Worm (Caenorhabditis elegans) whole organism, late embryonic: ENCODE data around the gene M88.3.
A peak's percentile ranks its signal among the peaks of the same experiment; 100 is the strongest.

Experiments
- C08G9.2 ChIP-seq: sonication (generic microtip); optimal IDR thresholded peaks from 2 replicates; lab custom pipeline; 2016; ENCODE audit warnings: mild to moderate bottlenecking, missing genetic modification characterization, moderate library complexity, missing compliant biosample characterization
- C38D4.7 ChIP-seq: fragments of 200-800 bp; sonication (Bioruptor generic); optimal IDR thresholded peaks from 2 replicates; lab custom pipeline; 2018; ENCODE audit warnings: mild to moderate bottlenecking, missing genetic modification characterization, moderate library complexity, missing compliant biosample characterization
- K02D7.2 ChIP-seq: sonication (generic microtip); optimal IDR thresholded peaks from 2 replicates; lab custom pipeline; 2017; ENCODE audit warnings: mild to moderate bottlenecking, missing genetic modification characterization, missing compliant biosample characterization
- T23F11.4 ChIP-seq: fragments of 200-800 bp; sonication (Bioruptor generic); optimal IDR thresholded peaks from 2 replicates; lab custom pipeline; 2018; ENCODE audit warnings: mild to moderate bottlenecking, missing genetic modification characterization, missing compliant biosample characterization
- ahr-1 ChIP-seq: sonication (generic microtip); optimal IDR thresholded peaks from 2 replicates; lab custom pipeline; 2016; ENCODE audit warnings: missing genetic modification characterization, missing compliant biosample characterization
- ama-1 ChIP-seq: fragments of 150-350 bp; optimal IDR thresholded peaks from 2 replicates; lab custom pipeline; 2014
- ceh-18 ChIP-seq: sonication (generic microtip); optimal IDR thresholded peaks from 2 replicates; lab custom pipeline; 2016; ENCODE audit warnings: missing genetic modification characterization, missing compliant biosample characterization
- ceh-19 ChIP-seq: fragments of 200-800 bp; sonication (Bioruptor generic); optimal IDR thresholded peaks from 2 replicates; lab custom pipeline; 2018; ENCODE audit warnings: mild to moderate bottlenecking, missing genetic modification characterization, missing compliant biosample characterization
- ceh-2 ChIP-seq: sonication (generic microtip); optimal IDR thresholded peaks from 2 replicates; lab custom pipeline; 2016; ENCODE audit warnings: missing genotype, missing genetic modification characterization, missing compliant biosample characterization
- ceh-22 ChIP-seq: sonication (generic microtip); optimal IDR thresholded peaks from 2 replicates; lab custom pipeline; 2017; ENCODE audit warnings: missing biosample characterization, missing genetic modification characterization
- ceh-24 ChIP-seq: sonication (generic microtip); optimal IDR thresholded peaks from 2 replicates; lab custom pipeline; 2016; ENCODE audit warnings: mild to moderate bottlenecking, missing genetic modification characterization, missing compliant biosample characterization
- ceh-31 ChIP-seq: sonication (generic microtip); optimal IDR thresholded peaks from 2 replicates; lab custom pipeline; 2016; ENCODE audit warnings: missing genetic modification characterization, missing compliant biosample characterization
- ceh-34 ChIP-seq: sonication (generic microtip); optimal IDR thresholded peaks from 2 replicates; lab custom pipeline; 2016; ENCODE audit warnings: mild to moderate bottlenecking, missing genetic modification characterization, missing compliant biosample characterization
- ceh-45 ChIP-seq: fragments of 200-800 bp; sonication (Bioruptor generic); IDR thresholded peaks from 2 replicates; pipeline ENCODE4 v1.3.6; 2022; ENCODE audit warnings: missing genetic modification reagents, missing genetic modification characterization, missing compliant biosample characterization
- ceh-48 ChIP-seq: sonication (generic microtip); optimal IDR thresholded peaks from 2 replicates; lab custom pipeline; 2016; ENCODE audit warnings: missing genetic modification characterization, inconsistent platforms, missing compliant biosample characterization
- ceh-9 ChIP-seq: sonication (generic microtip); optimal IDR thresholded peaks from 2 replicates; lab custom pipeline; 2016; ENCODE audit warnings: mild to moderate bottlenecking, missing genetic modification characterization, inconsistent platforms, missing compliant biosample characterization
- che-1 ChIP-seq: sonication (generic microtip); optimal IDR thresholded peaks from 2 replicates; lab custom pipeline; 2016; ENCODE audit warnings: mild to moderate bottlenecking, missing genetic modification characterization, missing compliant biosample characterization
- dmd-4 ChIP-seq: sonication (generic microtip); optimal IDR thresholded peaks from 2 replicates; lab custom pipeline; 2016; ENCODE audit warnings: borderline replicate concordance, missing genetic modification characterization, missing compliant biosample characterization
- elt-2 ChIP-seq: sonication (generic microtip); optimal IDR thresholded peaks from 2 replicates; lab custom pipeline; 2016; ENCODE audit warnings: missing genetic modification reagents, missing genetic modification characterization, missing compliant biosample characterization
- elt-4 ChIP-seq: sonication (generic microtip); optimal IDR thresholded peaks from 2 replicates; lab custom pipeline; 2016; ENCODE audit warnings: missing genetic modification characterization, missing compliant biosample characterization
- eyg-1 ChIP-seq: sonication (generic microtip); optimal IDR thresholded peaks from 2 replicates; lab custom pipeline; 2016; ENCODE audit warnings: missing genotype, missing genetic modification characterization, missing compliant biosample characterization
- fkh-10 ChIP-seq: fragments of 150-350 bp; optimal IDR thresholded peaks from 2 replicates; lab custom pipeline; 2014; ENCODE audit warnings: missing biosample characterization, missing genetic modification reagents, missing genetic modification characterization
- fkh-6 ChIP-seq: sonication (generic microtip); optimal IDR thresholded peaks from 2 replicates; lab custom pipeline; 2016; ENCODE audit warnings: missing genetic modification characterization, missing compliant biosample characterization
- gmeb-2 ChIP-seq: sonication (generic microtip); optimal IDR thresholded peaks from 2 replicates; lab custom pipeline; 2016; ENCODE audit warnings: missing genetic modification characterization, inconsistent platforms, missing compliant biosample characterization
- hlh-13 ChIP-seq: fragments of 200-800 bp; sonication (Bioruptor generic); optimal IDR thresholded peaks from 2 replicates; lab custom pipeline; 2018; ENCODE audit warnings: mild to moderate bottlenecking, missing genetic modification characterization, missing compliant biosample characterization
- hlh-6 ChIP-seq: sonication (generic microtip); optimal IDR thresholded peaks from 2 replicates; lab custom pipeline; 2016; ENCODE audit warnings: missing genotype, missing genetic modification characterization, missing compliant biosample characterization
- lin-11 ChIP-seq: fragments of 200-800 bp; sonication (Bioruptor generic); optimal IDR thresholded peaks from 2 replicates; lab custom pipeline; 2018; ENCODE audit warnings: mild to moderate bottlenecking, missing genetic modification characterization, missing compliant biosample characterization
- nfya-1 ChIP-seq: sonication (generic microtip); optimal IDR thresholded peaks from 2 replicates; lab custom pipeline; 2017; ENCODE audit warnings: missing genetic modification characterization, mild to moderate bottlenecking, missing compliant biosample characterization, antibody characterized with exemption, moderate library complexity
- nhr-11 ChIP-seq: fragments of 150-350 bp; optimal IDR thresholded peaks from 2 replicates; lab custom pipeline; 2014; ENCODE audit warnings: missing biosample characterization, missing genetic modification characterization
- nhr-232 ChIP-seq: sonication (generic microtip); optimal IDR thresholded peaks from 2 replicates; lab custom pipeline; 2016; ENCODE audit warnings: missing genetic modification characterization, missing compliant biosample characterization
- odd-2 ChIP-seq: sonication (generic microtip); optimal IDR thresholded peaks from 2 replicates; lab custom pipeline; 2017; ENCODE audit warnings: antibody characterized with exemption, mild to moderate bottlenecking, missing genetic modification characterization, missing compliant biosample characterization
- pha-2 ChIP-seq: sonication (generic microtip); optimal IDR thresholded peaks from 2 replicates; lab custom pipeline; 2017; ENCODE audit warnings: mild to moderate bottlenecking, missing genetic modification characterization, missing compliant biosample characterization
- pqm-1 ChIP-seq: sonication (generic microtip); optimal IDR thresholded peaks from 2 replicates; lab custom pipeline; 2016; ENCODE audit warnings: missing genetic modification characterization, missing compliant biosample characterization
- pros-1 ChIP-seq: fragments of 150-350 bp; optimal IDR thresholded peaks from 2 replicates; lab custom pipeline; 2014; ENCODE audit warnings: missing biosample characterization, missing genetic modification reagents, missing genetic modification characterization
- ref-2 ChIP-seq: sonication (generic microtip); optimal IDR thresholded peaks from 2 replicates; lab custom pipeline; 2016; ENCODE audit warnings: missing genetic modification characterization, missing compliant biosample characterization
- sdc-2 ChIP-seq: sonication (generic microtip); optimal IDR thresholded peaks from 2 replicates; lab custom pipeline; 2016; ENCODE audit warnings: missing genotype, missing genetic modification characterization, missing compliant biosample characterization
- sox-2 ChIP-seq: fragments of 200-800 bp; sonication (Bioruptor generic); IDR thresholded peaks from 2 replicates; pipeline ENCODE4 v1.3.6; 2022; ENCODE audit warnings: missing genetic modification reagents, missing genetic modification characterization, missing compliant biosample characterization
- sox-4 ChIP-seq: sonication (generic microtip); optimal IDR thresholded peaks from 2 replicates; lab custom pipeline; 2017; ENCODE audit warnings: mild to moderate bottlenecking, missing genetic modification characterization, inconsistent platforms, missing compliant biosample characterization
- syd-9 ChIP-seq: sonication (generic microtip); optimal IDR thresholded peaks from 2 replicates; lab custom pipeline; 2016; ENCODE audit warnings: mild to moderate bottlenecking, missing genetic modification characterization, moderate library complexity, missing compliant biosample characterization
- tbx-2 ChIP-seq: sonication (generic microtip); optimal IDR thresholded peaks from 2 replicates; lab custom pipeline; 2016; ENCODE audit warnings: missing genetic modification characterization, missing compliant biosample characterization
- unc-42 ChIP-seq: sonication (generic microtip); optimal IDR thresholded peaks from 2 replicates; lab custom pipeline; 2016; ENCODE audit warnings: missing genotype, missing genetic modification characterization, missing compliant biosample characterization
- unc-55 ChIP-seq: sonication (generic microtip); optimal IDR thresholded peaks from 2 replicates; lab custom pipeline; 2017; ENCODE audit warnings: missing biosample characterization, missing genetic modification reagents, missing genetic modification characterization
- unc-86 ChIP-seq: sonication (generic microtip); optimal IDR thresholded peaks from 2 replicates; lab custom pipeline; 2016; ENCODE audit warnings: missing genetic modification characterization, missing compliant biosample characterization
- ztf-16 ChIP-seq: sonication (generic microtip); optimal IDR thresholded peaks from 2 replicates; lab custom pipeline; 2017; ENCODE audit warnings: missing genetic modification characterization, missing compliant biosample characterization

The M88.3 gene

DNA sequence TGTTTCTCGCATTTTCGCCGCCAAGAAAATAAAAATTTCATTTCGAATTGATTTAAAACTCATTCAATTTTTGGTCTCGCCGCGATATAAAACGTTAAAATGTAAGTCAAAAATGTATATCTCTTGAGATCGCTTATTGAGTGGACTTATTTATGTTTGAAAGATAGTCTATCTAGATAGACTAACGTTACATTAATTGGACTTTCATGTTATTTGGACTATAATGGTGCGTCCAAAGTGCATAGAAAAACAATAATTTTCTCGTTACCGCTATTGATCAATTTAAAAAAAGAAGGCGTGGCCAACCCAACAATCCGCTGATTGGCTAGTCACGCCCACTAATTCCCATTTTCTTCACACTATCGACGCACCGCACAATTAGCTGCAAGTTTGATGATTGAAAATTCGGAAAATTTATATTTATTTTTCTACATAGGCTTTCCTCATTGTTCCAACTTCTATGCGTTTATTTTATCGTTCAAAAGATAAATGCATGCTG lies 39.3 kb upstream of the M88.3 start, which contains the start of gene F35G12.5:
Gene F35G12.5, plus strand, starts transcription at position 51 of the 499 bp plus-strand sequence.
- no peak for TF ChIP-seq nhr-11 (tag; lab: Kevin White, UChicago)
- TF ChIP-seq nfya-1 (tag; lab: Kevin White, UChicago): peak; percentile 95

ce11 chrIII:4581495-4581894 lies 36.6 kb upstream of the M88.3 start, which contains the start of gene F35G12.12:
Gene F35G12.12, plus strand, starts transcription at chrIII:4581795.
- TF ChIP-seq unc-55 (GFP tag; lab: Kevin White, UChicago) (no peak), ceh-48 (no peak), sox-4 (no peak), pros-1 (tag; lab: Kevin White, UChicago) (no peak), ceh-22 (tag; lab: Kevin White, UChicago) (no peak), odd-2 (no peak)

DNA sequence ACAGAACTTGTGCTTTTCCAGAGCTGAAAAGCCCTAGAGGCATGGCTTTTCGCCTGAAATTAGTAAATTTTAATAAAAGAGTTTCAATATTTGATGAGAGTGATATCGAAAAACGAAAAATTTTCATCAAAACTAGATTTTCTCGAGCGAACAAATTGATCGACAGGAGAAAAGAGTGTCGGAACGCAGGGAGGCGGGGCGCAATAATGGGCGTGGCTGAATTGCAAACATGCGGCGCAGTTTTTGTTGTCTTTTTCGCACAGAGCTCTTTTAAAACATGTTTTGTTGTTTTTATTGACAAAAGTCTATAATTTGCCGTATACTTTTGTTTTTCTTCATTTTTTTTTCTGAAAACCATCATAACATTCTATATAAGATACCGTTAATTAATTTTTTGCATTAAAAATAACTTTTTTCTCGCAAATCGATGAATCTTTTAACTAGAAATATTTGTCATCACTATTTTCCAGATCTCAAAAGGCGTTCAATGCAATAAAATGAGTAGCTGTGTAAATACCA lies 33.6 kb upstream of the M88.3 start, which contains the start of the genes sel-5 and wdr-48:
Gene sel-5, minus strand, starts transcription at position 53 of the 519 bp plus-strand sequence.
Gene wdr-48, plus strand, starts transcription at position 469 of the 519 bp plus-strand sequence.
- TF ChIP-seq elt-2: peak; percentile 38
- no peak for TF ChIP-seq ceh-2
- TF ChIP-seq ref-2 (tag; lab: Kevin White, UChicago): peak; percentile 44
- TF ChIP-seq unc-42 (tag; lab: Kevin White, UChicago): peak; percentile 41
- peak; percentile 20 for TF ChIP-seq unc-86 (tag; lab: Kevin White, UChicago)
- TF ChIP-seq nfya-1 (tag; lab: Kevin White, UChicago): peak; percentile 28
- TF ChIP-seq ceh-31: peak; percentile 59
- TF ChIP-seq hlh-6 (tag; lab: Kevin White, UChicago): no peak

DNA sequence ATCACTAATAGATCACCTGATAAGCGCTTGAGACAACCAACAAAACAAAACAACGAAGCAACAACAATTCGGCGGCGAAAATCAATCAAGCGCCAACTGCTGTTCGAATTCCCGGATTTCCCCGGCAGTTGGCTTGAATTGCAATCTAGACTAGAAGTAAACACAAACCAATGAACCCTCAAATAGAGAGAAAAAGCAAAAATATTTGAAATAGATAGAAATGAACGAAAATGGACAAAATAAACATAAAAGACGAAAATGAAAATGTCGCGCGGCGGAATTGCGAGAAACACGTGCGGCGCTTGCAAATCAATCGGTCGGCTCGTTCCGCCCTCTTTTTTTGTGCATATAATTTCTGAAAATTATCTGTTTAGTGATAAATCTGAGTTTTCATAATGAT lies 23.6 kb upstream of the M88.3 start, which contains the start of gene idhg-1:
Gene idhg-1, plus strand, starts transcription at position 343 of the 400 bp plus-strand sequence.
- TF ChIP-seq syd-9 (tag; lab: Kevin White, UChicago): peak; percentile 98
- TF ChIP-seq nhr-232 (tag; lab: Kevin White, UChicago): peak; percentile 97
- peak; percentile 90 for TF ChIP-seq ceh-18 (tag; lab: Kevin White, UChicago)
- peak; percentile 84 for TF ChIP-seq hlh-13 (GFP tag; lab: Kevin White, UChicago)
- peak; percentile 91 for TF ChIP-seq che-1 (tag; lab: Kevin White, UChicago)
- TF ChIP-seq T23F11.4 (GFP tag; lab: Kevin White, UChicago): peak; percentile 92
- peak; percentile 67 for TF ChIP-seq sox-2 (GFP tag; lab: Robert Waterston, UW)
- TF ChIP-seq nfya-1 (tag; lab: Kevin White, UChicago): peak; percentile 96
- TF ChIP-seq ceh-9 (tag; lab: Kevin White, UChicago): peak; percentile 58
- TF ChIP-seq elt-4 (tag; lab: Kevin White, UChicago): peak; percentile 99
- TF ChIP-seq pha-2: peak; percentile 94
- peak; percentile 95 for TF ChIP-seq ahr-1
- TF ChIP-seq C38D4.7 (GFP tag; lab: Kevin White, UChicago): peak; percentile 94
- peak; percentile 88 for TF ChIP-seq sdc-2 (tag; lab: Kevin White, UChicago)
- peak; percentile 94 for TF ChIP-seq ceh-24 (tag; lab: Kevin White, UChicago)
- TF ChIP-seq sox-4: peak; percentile 98
- TF ChIP-seq pqm-1 (tag; lab: Kevin White, UChicago): peak; percentile 85
- TF ChIP-seq eyg-1 (tag; lab: Kevin White, UChicago): peak; percentile 96
- TF ChIP-seq ref-2 (tag; lab: Kevin White, UChicago): peak; percentile 99
- TF ChIP-seq hlh-6 (tag; lab: Kevin White, UChicago): peak; percentile 98
- TF ChIP-seq dmd-4: peak; percentile 94
- TF ChIP-seq K02D7.2 (tag; lab: Kevin White, UChicago): peak; percentile 90
- TF ChIP-seq fkh-6: peak; percentile 96
- TF ChIP-seq odd-2: peak; percentile 96
- peak; percentile 85 for TF ChIP-seq ceh-45 (GFP tag; lab: Robert Waterston, UW)
- TF ChIP-seq elt-2: peak; percentile 99
- TF ChIP-seq gmeb-2 (tag; lab: Kevin White, UChicago): peak; percentile 93
- peak; percentile 98 for TF ChIP-seq ceh-31
- TF ChIP-seq fkh-10: peak; percentile 90
- TF ChIP-seq ceh-19 (GFP tag; lab: Kevin White, UChicago): peak; percentile 96
- TF ChIP-seq ceh-48: peak; percentile 96
- TF ChIP-seq ztf-16 (tag; lab: Kevin White, UChicago): peak; percentile 95
- TF ChIP-seq ama-1: no peak
- TF ChIP-seq ceh-34 (tag; lab: Kevin White, UChicago): peak; percentile 98
- TF ChIP-seq lin-11: peak; percentile 90
- peak; percentile 99 for TF ChIP-seq tbx-2 (tag; lab: Kevin White, UChicago)
- TF ChIP-seq C08G9.2 (tag; lab: Kevin White, UChicago): peak; percentile 95
